Worm (Caenorhabditis elegans): ENCODE results near the gene sur-7.

Gene sur-7

DNA sequence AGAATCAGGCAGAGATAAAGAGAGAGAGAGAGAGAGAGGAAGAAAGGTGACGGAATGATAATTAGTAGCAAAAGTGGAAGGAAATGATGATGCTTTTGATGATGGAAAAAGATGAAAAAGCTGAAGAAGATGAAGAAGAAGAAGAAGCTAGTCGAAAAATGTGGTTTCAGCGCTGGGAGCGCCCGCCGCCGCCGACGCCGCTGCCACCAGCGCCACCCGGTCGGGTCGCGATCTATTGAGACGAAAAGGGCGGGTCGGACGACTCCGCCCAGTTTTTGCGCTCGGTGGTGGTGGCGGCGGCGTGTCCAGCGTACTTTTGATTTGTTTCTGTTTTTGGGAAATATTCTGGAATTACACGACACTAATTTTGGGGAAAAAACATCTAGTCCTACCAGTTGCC lies 27.0 kb downstream of the sur-7 start:
- no peak for TF ChIP-seq cog-1 (tag; optimal IDR thresholded peaks at IDR 0.05)
- TF ChIP-seq med-1 (GFP tag; optimal IDR thresholded peaks at IDR 0.05; ENCODE audit: insufficient read depth): no peak
- TF ChIP-seq flt-1 (GFP tag; IDR thresholded peaks at IDR 0.05): 0 out of 2 replicates have a peak, but pooled peaks have one; percentile 28

DNA sequence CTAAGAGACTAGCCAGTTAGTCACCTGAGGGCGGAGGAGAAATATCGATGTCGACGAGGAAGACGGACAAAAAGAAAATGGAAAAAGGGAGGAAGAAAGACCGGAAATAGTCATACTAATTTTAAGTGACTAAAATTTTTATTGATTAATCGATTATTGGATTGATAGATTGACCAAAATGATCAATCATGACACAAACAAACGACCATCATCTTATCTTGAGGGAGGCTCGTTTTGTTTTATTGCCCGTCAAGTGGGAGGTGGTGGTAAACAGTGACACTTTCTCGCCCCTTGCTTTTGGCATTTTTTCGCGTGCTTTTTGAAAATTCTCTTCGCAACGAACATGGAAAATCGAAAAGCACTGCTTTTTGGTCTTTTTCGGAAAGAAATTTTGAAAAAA lies 28.4 kb downstream of the sur-7 start:
- TF ChIP-seq tab-1 (GFP tag; IDR thresholded peaks at IDR 0.05) (no peak), ztf-29 (GFP tag; IDR thresholded peaks at IDR 0.05) (no peak), T22C8.4 (GFP tag; IDR thresholded peaks at IDR 0.05) (no peak), ref-1 (GFP tag; conservative IDR thresholded peaks at IDR 0.05) (no peak), cog-1 (tag; optimal IDR thresholded peaks at IDR 0.05) (no peak), klf-2 (GFP tag; conservative IDR thresholded peaks at IDR 0.05) (no peak), ztf-23 (GFP tag; IDR thresholded peaks at IDR 0.05) (no peak), med-1 (GFP tag; optimal IDR thresholded peaks at IDR 0.05; ENCODE audit: insufficient read depth) (no peak), flt-1 (GFP tag; IDR thresholded peaks at IDR 0.05) (no peak)

DNA sequence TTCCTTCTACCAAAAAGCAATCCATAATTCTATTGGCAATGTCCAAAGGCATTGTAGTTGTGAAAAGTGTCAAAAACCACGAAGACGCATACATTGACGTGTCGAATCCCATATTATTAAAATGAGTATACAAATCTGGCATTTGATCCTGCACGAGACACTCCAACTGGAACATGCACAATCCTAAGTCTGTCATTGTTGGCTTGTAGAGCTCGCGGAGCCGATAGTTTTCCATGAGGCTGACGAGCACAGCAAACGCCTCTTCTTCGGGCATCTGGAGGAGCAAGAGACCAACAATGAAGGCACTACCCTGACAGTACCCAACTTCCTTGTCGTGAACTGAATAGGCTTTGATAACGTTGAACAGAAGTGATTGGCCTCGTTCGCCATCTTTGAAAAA lies 30.2 kb downstream of the sur-7 start:
- no peak for TF ChIP-seq T22C8.4 (GFP tag; IDR thresholded peaks at IDR 0.05)
- TF ChIP-seq ztf-29 (GFP tag; IDR thresholded peaks at IDR 0.05): no peak
- no peak for TF ChIP-seq klf-2 (GFP tag; conservative IDR thresholded peaks at IDR 0.05)
- no peak for TF ChIP-seq med-1 (GFP tag; optimal IDR thresholded peaks at IDR 0.05; ENCODE audit: insufficient read depth)
- no peak for TF ChIP-seq ref-1 (GFP tag; conservative IDR thresholded peaks at IDR 0.05)
- TF ChIP-seq cog-1 (tag; optimal IDR thresholded peaks at IDR 0.05): no peak
- no peak for TF ChIP-seq ztf-23 (GFP tag; IDR thresholded peaks at IDR 0.05)
- no peak for TF ChIP-seq flt-1 (GFP tag; IDR thresholded peaks at IDR 0.05)
- no peak for TF ChIP-seq tab-1 (GFP tag; IDR thresholded peaks at IDR 0.05)

DNA sequence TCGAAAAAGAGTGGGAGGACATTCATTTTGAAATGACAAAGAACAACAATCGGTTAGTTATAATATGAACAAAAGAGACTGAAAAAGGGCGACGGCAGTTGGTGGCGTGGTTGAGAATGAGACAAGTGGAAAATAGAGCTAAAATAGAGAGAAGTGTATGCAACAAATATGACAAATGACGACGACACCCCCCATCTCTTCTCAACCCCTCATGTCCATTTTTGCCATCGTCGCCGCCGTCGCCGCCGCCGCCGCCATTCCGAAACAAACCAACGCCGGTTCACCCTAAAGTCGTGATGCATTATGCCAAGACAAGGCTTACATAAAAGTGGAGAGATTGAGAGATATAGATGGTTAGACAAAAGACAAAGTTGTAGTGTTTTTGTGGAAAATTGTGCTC lies 32.8 kb downstream of the sur-7 start:
- TF ChIP-seq klf-2 (GFP tag; conservative IDR thresholded peaks at IDR 0.05) (no peak), flt-1 (GFP tag; IDR thresholded peaks at IDR 0.05) (no peak), ztf-29 (GFP tag; IDR thresholded peaks at IDR 0.05) (no peak), cog-1 (tag; optimal IDR thresholded peaks at IDR 0.05) (no peak), ztf-23 (GFP tag; IDR thresholded peaks at IDR 0.05) (no peak), T22C8.4 (GFP tag; IDR thresholded peaks at IDR 0.05) (no peak), med-1 (GFP tag; optimal IDR thresholded peaks at IDR 0.05; ENCODE audit: insufficient read depth) (no peak), tab-1 (GFP tag; IDR thresholded peaks at IDR 0.05) (no peak), ref-1 (GFP tag; conservative IDR thresholded peaks at IDR 0.05) (no peak)

DNA sequence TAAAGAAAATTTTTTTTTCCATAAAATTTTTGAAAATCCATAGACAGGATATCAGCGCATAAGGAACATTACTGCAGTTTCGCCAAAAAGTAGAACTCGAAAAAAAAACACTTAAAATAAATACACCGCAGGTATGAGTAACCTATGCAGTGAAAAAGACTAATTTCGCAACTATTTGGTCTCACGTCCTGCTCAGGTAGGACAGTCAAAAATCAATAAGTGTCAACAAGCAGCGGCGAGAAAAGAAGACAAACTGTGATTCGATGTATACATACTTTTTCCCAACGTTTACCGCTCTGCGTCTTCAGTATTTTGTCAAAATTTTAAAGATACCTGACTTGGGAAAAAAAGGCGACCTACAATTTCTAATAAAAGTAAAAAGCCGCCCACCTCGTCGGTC lies 35.6 kb downstream of the sur-7 start:
- TF ChIP-seq ref-1 (GFP tag; conservative IDR thresholded peaks at IDR 0.05) (no peak), tab-1 (GFP tag; IDR thresholded peaks at IDR 0.05) (no peak), flt-1 (GFP tag; IDR thresholded peaks at IDR 0.05) (no peak), klf-2 (GFP tag; conservative IDR thresholded peaks at IDR 0.05) (no peak), med-1 (GFP tag; optimal IDR thresholded peaks at IDR 0.05; ENCODE audit: insufficient read depth) (no peak), ztf-29 (GFP tag; IDR thresholded peaks at IDR 0.05) (no peak), cog-1 (tag; optimal IDR thresholded peaks at IDR 0.05) (no peak), ztf-23 (GFP tag; IDR thresholded peaks at IDR 0.05) (no peak), T22C8.4 (GFP tag; IDR thresholded peaks at IDR 0.05) (no peak)

DNA sequence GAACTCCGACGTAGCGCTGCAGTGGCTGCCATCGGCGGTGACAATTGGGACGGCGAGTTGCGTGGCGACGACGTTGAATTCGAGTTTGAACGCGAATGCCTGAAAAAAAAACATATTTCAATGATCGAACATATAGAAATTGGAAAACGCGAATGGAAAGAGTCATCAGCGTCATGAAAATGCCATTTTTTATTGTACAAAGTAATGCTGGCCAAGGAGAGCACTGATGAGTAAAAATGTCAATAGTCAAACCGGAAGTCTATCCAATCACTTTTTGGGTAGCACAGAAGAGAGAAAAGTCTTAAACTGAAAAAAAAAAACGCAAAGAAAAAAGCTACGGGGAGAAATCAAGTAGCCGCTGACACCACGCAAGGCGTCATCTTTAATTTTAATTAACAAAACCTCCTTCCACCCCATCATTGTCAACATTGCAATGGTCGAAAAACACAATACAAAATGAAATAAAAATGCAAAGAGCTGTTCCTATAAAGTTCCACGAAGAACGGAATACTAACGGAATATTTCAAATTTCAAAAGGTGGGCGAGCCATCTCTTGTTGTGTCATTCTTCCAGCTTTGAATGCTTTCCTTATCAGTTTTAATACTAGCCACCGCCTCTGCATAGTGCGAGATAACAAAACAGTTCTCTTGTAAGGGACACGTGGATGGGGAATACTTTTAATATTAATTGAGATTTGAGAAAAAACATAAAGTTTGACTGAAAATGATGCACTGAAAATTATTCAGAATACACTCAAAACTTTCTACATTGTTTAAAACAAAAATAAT lies 37.0 kb downstream of the sur-7 start:
- no peak for TF ChIP-seq tab-1 (GFP tag; IDR thresholded peaks at IDR 0.05)
- no peak for TF ChIP-seq ztf-23 (GFP tag; IDR thresholded peaks at IDR 0.05)
- TF ChIP-seq flt-1 (GFP tag; IDR thresholded peaks at IDR 0.05): no peak
- no peak for TF ChIP-seq ref-1 (GFP tag; conservative IDR thresholded peaks at IDR 0.05)
- no peak for TF ChIP-seq cog-1 (tag; optimal IDR thresholded peaks at IDR 0.05)
- no peak for TF ChIP-seq ztf-29 (GFP tag; IDR thresholded peaks at IDR 0.05)
- TF ChIP-seq T22C8.4 (GFP tag; IDR thresholded peaks at IDR 0.05): no peak
- TF ChIP-seq med-1 (GFP tag; optimal IDR thresholded peaks at IDR 0.05; ENCODE audit: insufficient read depth): no peak
- no peak for TF ChIP-seq klf-2 (GFP tag; conservative IDR thresholded peaks at IDR 0.05)

DNA sequence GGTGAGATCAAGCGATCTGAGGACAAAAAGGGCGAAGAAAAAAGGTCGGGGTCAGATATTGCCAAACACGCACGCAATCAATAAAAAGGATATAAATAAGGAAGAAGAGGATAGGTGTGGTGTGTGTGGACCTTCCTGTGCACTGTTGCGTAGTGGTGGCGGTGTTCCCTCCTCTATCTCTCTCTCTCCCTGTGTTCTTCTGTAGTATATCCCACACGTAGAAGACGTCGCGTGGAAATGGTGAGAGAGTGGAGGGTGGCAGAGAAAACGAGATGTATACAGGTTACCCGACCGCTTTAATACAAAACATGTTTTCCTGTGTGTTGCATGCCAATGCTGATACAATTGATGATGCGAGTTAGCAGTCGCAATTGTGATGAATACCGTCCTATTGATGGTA lies 38.2 kb downstream of the sur-7 start:
- TF ChIP-seq flt-1 (GFP tag; IDR thresholded peaks at IDR 0.05): 0 out of 2 replicates have a peak, but pooled peaks have one; percentile 59
- TF ChIP-seq tab-1 (GFP tag; IDR thresholded peaks at IDR 0.05): no peak
- 0 out of 2 replicates have a peak, but pooled peaks have one; percentile 29 for TF ChIP-seq T22C8.4 (GFP tag; IDR thresholded peaks at IDR 0.05)

DNA sequence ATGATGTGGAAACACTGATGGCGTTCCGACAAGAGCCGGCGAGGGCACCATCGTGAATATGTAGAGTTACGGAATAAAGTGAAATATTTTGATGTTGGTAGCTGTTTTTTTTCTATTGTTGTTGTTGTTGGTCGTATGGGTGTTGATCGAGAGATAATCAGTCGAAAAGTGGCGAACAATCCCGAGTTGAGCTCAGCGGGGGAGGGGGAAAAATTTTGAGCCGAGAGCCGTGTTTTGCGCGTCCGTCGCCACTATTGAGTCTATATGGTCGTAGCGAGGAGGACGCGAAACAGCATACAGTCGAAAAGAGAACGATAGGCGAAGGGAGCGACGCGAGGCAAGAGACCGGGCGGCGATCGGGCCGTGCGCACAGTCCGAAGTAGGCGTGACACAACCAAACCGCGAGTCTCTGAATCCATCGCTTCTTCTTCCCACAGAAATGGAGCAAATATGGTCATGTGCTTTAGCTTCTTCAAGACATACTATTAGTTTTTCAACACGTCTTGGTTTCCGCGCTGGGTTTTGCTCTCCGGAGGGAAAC lies 40.5 kb downstream of the sur-7 start, which contains the start of gene eat-17:
TSS of gene eat-17 (minus strand) at position 51 of the 541 bp plus-strand sequence.
- TF ChIP-seq klf-2 (GFP tag; conservative IDR thresholded peaks at IDR 0.05) (no peak), ztf-23 (GFP tag; IDR thresholded peaks at IDR 0.05) (no peak), tab-1 (GFP tag; IDR thresholded peaks at IDR 0.05) (no peak), ref-1 (GFP tag; conservative IDR thresholded peaks at IDR 0.05) (no peak), med-1 (GFP tag; optimal IDR thresholded peaks at IDR 0.05; ENCODE audit: insufficient read depth) (no peak), flt-1 (GFP tag; IDR thresholded peaks at IDR 0.05) (no peak), T22C8.4 (GFP tag; IDR thresholded peaks at IDR 0.05) (no peak), cog-1 (tag; optimal IDR thresholded peaks at IDR 0.05) (no peak), ztf-29 (GFP tag; IDR thresholded peaks at IDR 0.05) (no peak)

DNA sequence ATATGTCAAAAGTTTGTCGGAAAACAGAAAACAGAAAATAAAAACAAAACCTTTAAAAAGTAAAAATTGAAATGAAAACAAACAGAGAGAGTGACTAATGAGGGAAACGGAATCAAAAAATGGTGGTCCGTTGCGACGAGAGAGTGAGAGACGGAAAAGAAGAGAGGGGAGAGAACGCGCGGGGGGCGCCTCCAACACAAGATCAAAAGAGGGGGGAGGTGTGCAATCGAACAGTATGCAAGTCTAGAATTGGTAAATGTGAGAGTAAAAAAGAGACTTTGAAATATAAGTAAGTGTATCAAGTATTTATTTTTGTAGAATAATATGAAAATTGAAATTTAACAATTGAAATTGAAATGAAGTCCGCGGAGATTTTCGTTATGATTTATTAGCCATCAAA lies 42.0 kb downstream of the sur-7 start:
- TF ChIP-seq klf-2 (GFP tag; conservative IDR thresholded peaks at IDR 0.05) (no peak), med-1 (GFP tag; optimal IDR thresholded peaks at IDR 0.05; ENCODE audit: insufficient read depth) (no peak), T22C8.4 (GFP tag; IDR thresholded peaks at IDR 0.05) (no peak), ztf-29 (GFP tag; IDR thresholded peaks at IDR 0.05) (no peak), ref-1 (GFP tag; conservative IDR thresholded peaks at IDR 0.05) (no peak), flt-1 (GFP tag; IDR thresholded peaks at IDR 0.05) (no peak), cog-1 (tag; optimal IDR thresholded peaks at IDR 0.05) (no peak)
